Fruit fly (Drosophila melanogaster): Measurements from ENCODE around the gene CG10019.
A peak's percentile ranks its signal among the peaks of the same experiment; 100 is the strongest.

CG10019 gene

dm6 chr2L:3778157-3779060 is 48.1 kb downstream of the CG10019 start (continued):
- TF ChIP-seq salr (GFP tag; optimal IDR thresholded peaks at IDR 0.05) (peak; percentile 58 to 68), fkh (GFP tag; optimal IDR thresholded peaks at IDR 0.05) (peak; percentile 54), CG3919 (GFP tag; optimal IDR thresholded peaks at IDR 0.05) (peak; percentile 87), CG6854 (GFP tag; optimal IDR thresholded peaks at IDR 0.05) (peak; percentile 49), CG4318 (GFP tag; optimal IDR thresholded peaks at IDR 0.05) (peak; percentile 78), dac (GFP tag; optimal IDR thresholded peaks at IDR 0.05) (peak; percentile 49), spab (GFP tag; optimal IDR thresholded peaks at IDR 0.05) (peak; percentile 79), acj6 (GFP tag; optimal IDR thresholded peaks at IDR 0.05) (peak; percentile 85), net (GFP tag; optimal IDR thresholded peaks at IDR 0.05) (peak; percentile 79), Met (GFP tag; optimal IDR thresholded peaks at IDR 0.05) (peak; percentile 74), achi (GFP tag; optimal IDR thresholded peaks at IDR 0.05) (peak; percentile 82), CG11902 (GFP tag; optimal IDR thresholded peaks at IDR 0.05) (peak; percentile 63), CG9139 (GFP tag; optimal IDR thresholded peaks at IDR 0.05) (peak; percentile 52), esn (GFP tag; optimal IDR thresholded peaks at IDR 0.05) (peak; percentile 85), svp (GFP tag) (peak; percentile 78), CG3032 (tag; optimal IDR thresholded peaks at IDR 0.05) (peak; percentile 83), OdsH (GFP tag; optimal IDR thresholded peaks at IDR 0.05) (peak; percentile 87), Hr4 (GFP tag; optimal IDR thresholded peaks at IDR 0.05) (peak; percentile 67), Lpt (GFP tag; optimal IDR thresholded peaks at IDR 0.05) (peak; percentile 47), Hr39 (GFP tag; optimal IDR thresholded peaks at IDR 0.05) (peak; percentile 64), eg (GFP tag; IDR thresholded peaks at IDR 0.05) (peak; percentile 81), ss (GFP tag; optimal IDR thresholded peaks at IDR 0.05) (peak; percentile 68 to 71), CG6276 (GFP tag; optimal IDR thresholded peaks at IDR 0.05) (peak; percentile 71), CG34406 (GFP tag; optimal IDR thresholded peaks at IDR 0.05) (peak; percentile 83), lz (GFP tag; optimal IDR thresholded peaks at IDR 0.05) (peak; percentile 67), CG16779 (tag; optimal IDR thresholded peaks at IDR 0.05) (peak; percentile 38), Gug (GFP tag; IDR thresholded peaks at IDR 0.05) (peak; percentile 56), Sox14 (GFP tag; optimal IDR thresholded peaks at IDR 0.05) (peak; percentile 66), Ets21C (GFP tag; optimal IDR thresholded peaks at IDR 0.05) (peak; percentile 60), Blimp-1 (GFP tag; optimal IDR thresholded peaks at IDR 0.05) (peak; percentile 50), Eip93F (GFP tag; optimal IDR thresholded peaks at IDR 0.05) (peak; percentile 11)

- TF ChIP-seq CG11902 (GFP tag; optimal IDR thresholded peaks at IDR 0.05) (no peak), CG32006 (GFP tag; optimal IDR thresholded peaks at IDR 0.05) (peak; percentile 29), fd85E (GFP tag; optimal IDR thresholded peaks at IDR 0.05) (no peak), CG4318 (GFP tag; optimal IDR thresholded peaks at IDR 0.05) (no peak), CG10631 (GFP tag; optimal IDR thresholded peaks at IDR 0.05) (peak; percentile 35), Eip75B (GFP tag; optimal IDR thresholded peaks at IDR 0.05) (no peak), fkh (GFP tag; optimal IDR thresholded peaks at IDR 0.05) (no peak), dac (GFP tag; optimal IDR thresholded peaks at IDR 0.05) (no peak), Hr4 (GFP tag; optimal IDR thresholded peaks at IDR 0.05) (no peak), CG16779 (tag; optimal IDR thresholded peaks at IDR 0.05) (no peak), Blimp-1 (GFP tag; optimal IDR thresholded peaks at IDR 0.05) (no peak), lz (GFP tag; optimal IDR thresholded peaks at IDR 0.05) (peak; percentile 4), Hr38 (GFP tag; optimal IDR thresholded peaks at IDR 0.05) (no peak), CG8632 (GFP tag; optimal IDR thresholded peaks at IDR 0.05) (no peak), CG6276 (GFP tag; optimal IDR thresholded peaks at IDR 0.05) (no peak), CG10669 (GFP tag; optimal IDR thresholded peaks at IDR 0.05) (no peak), CG6163 (GFP tag; IDR thresholded peaks at IDR 0.05) (no peak), pdm3 (GFP tag; optimal IDR thresholded peaks at IDR 0.05) (peak; percentile 2), vri (GFP tag; optimal IDR thresholded peaks at IDR 0.05) (peak; percentile 14), net (GFP tag; optimal IDR thresholded peaks at IDR 0.05) (no peak), Eip78C (GFP tag) (peak; percentile 80), dsx (GFP tag; optimal IDR thresholded peaks at IDR 0.05; ENCODE audit: poor library complexity, severe bottlenecking) (no peak), CG3919 (GFP tag; optimal IDR thresholded peaks at IDR 0.05) (no peak), ss (GFP tag; optimal IDR thresholded peaks at IDR 0.05) (no peak), CG3032 (tag; optimal IDR thresholded peaks at IDR 0.05) (no peak), CG31627 (GFP tag; optimal IDR thresholded peaks at IDR 0.05) (no peak), Gug (GFP tag; IDR thresholded peaks at IDR 0.05) (no peak), Lpt (GFP tag; optimal IDR thresholded peaks at IDR 0.05) (no peak), spab (GFP tag; optimal IDR thresholded peaks at IDR 0.05) (no peak), esn (GFP tag; optimal IDR thresholded peaks at IDR 0.05) (peak; percentile 38), cyc (GFP tag; optimal IDR thresholded peaks at IDR 0.05) (no peak)
These were observed 49.0 kb downstream of the CG10019 start for dm6 chr2L:3779143-3779788.
